Worm (Caenorhabditis elegans) whole organism, early embryonic: Measurements from ENCODE around the gene ost-1.
A peak's percentile ranks its signal among the peaks of the same experiment; 100 is the strongest.

Experiments
- B0310.2 ChIP-seq: sonication (generic microtip); optimal IDR thresholded peaks from 2 replicates; lab custom pipeline; 2016; ENCODE audit warnings: mild to moderate bottlenecking, missing genetic modification characterization, missing compliant biosample characterization
- F13C5.2 ChIP-seq: sonication (generic microtip); optimal IDR thresholded peaks from 2 replicates; lab custom pipeline; 2017; ENCODE audit warnings: mild to moderate bottlenecking, missing genetic modification characterization, inconsistent platforms, missing compliant biosample characterization
- aly-1 ChIP-seq: sonication (generic microtip); optimal IDR thresholded peaks from 2 replicates; lab custom pipeline; 2016; ENCODE audit warnings: missing genetic modification characterization, missing compliant biosample characterization
- ama-1 ChIP-seq: fragments of 150-350 bp; optimal IDR thresholded peaks from 2 replicates; lab custom pipeline; 2014
- ceh-13 ChIP-seq: fragments of 200-800 bp; sonication (Bioruptor generic); optimal IDR thresholded peaks from 2 replicates; lab custom pipeline; 2018; ENCODE audit warnings: mild to moderate bottlenecking, missing genetic modification characterization, missing compliant biosample characterization
- ceh-36 ChIP-seq: sonication (generic microtip); optimal IDR thresholded peaks from 2 replicates; lab custom pipeline; 2016; ENCODE audit warnings: missing genetic modification characterization, inconsistent platforms, missing compliant biosample characterization
- ets-7 ChIP-seq: sonication (generic microtip); optimal IDR thresholded peaks from 2 replicates; lab custom pipeline; 2016; ENCODE audit warnings: missing genotype, missing genetic modification characterization, missing compliant biosample characterization
- flt-1 ChIP-seq: fragments of 200-800 bp; sonication (Bioruptor generic); IDR thresholded peaks from 2 replicates; pipeline ENCODE4 v1.3.6; 2022; ENCODE audit warnings: missing genetic modification characterization, missing compliant biosample characterization
- hmbx-1 ChIP-seq: sonication (generic microtip); optimal IDR thresholded peaks from 2 replicates; lab custom pipeline; 2016; ENCODE audit warnings: mild to moderate bottlenecking, missing genetic modification characterization, missing compliant biosample characterization
- hmg-4 ChIP-seq: fragments of 200-800 bp; sonication (Bioruptor generic); optimal IDR thresholded peaks from 2 replicates; lab custom pipeline; 2018; ENCODE audit warnings: mild to moderate bottlenecking, missing genetic modification characterization, missing compliant biosample characterization
- hnd-1 ChIP-seq: sonication (generic microtip); optimal IDR thresholded peaks from 2 replicates; lab custom pipeline; 2016; ENCODE audit warnings: missing genetic modification characterization, missing compliant biosample characterization
- pes-1 ChIP-seq: fragments of 200-800 bp; sonication (Bioruptor generic); IDR thresholded peaks from 2 replicates; pipeline ENCODE4 v1.3.6; 2022; ENCODE audit warnings: missing genetic modification reagents, missing genetic modification characterization, missing compliant biosample characterization
- scrt-1 ChIP-seq: fragments of 200-800 bp; sonication (Bioruptor generic); IDR thresholded peaks from 2 replicates; pipeline ENCODE4 v1.3.6; 2022; ENCODE audit warnings: missing genetic modification characterization, missing compliant biosample characterization
- sea-1 ChIP-seq: fragments of 200-800 bp; sonication (Bioruptor generic); conservative IDR thresholded peaks from 2 replicates; pipeline ENCODE4 v1.3.6; 2022; ENCODE audit warnings: missing genetic modification characterization, missing compliant biosample characterization
- tbx-11 ChIP-seq: fragments of 200-800 bp; sonication (Bioruptor generic); IDR thresholded peaks from 2 replicates; pipeline ENCODE4 v1.3.6; 2022; ENCODE audit warnings: missing genetic modification characterization, missing compliant biosample characterization
- tbx-37 ChIP-seq: fragments of 200-800 bp; sonication (Bioruptor generic); conservative IDR thresholded peaks from 2 replicates; pipeline ENCODE4 v1.3.6; 2022; ENCODE audit warnings: missing genetic modification reagents, missing genetic modification characterization, missing compliant biosample characterization
- tra-4 ChIP-seq: sonication (generic microtip); optimal IDR thresholded peaks from 2 replicates; lab custom pipeline; 2017; ENCODE audit warnings: missing genetic modification characterization, missing compliant biosample characterization

ost-1 gene

DNA sequence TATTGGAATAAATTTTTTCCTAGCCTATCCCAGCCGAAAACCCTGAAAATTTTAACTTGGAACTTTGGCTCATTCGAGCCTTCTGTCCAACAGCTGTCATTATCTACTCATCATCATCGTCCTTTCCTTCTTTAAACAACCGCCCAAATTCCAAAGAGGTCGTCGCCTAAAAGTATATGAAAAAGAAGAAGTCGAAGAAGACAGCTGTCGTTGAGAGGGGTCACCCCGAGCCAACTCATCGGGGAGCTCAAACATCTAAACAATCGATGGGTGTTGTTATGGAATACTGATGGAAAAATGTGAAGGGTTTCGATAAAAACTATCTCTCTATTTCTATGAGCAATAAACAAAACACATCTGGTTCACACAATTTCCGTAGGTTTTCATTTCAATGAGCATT, 2.1 kb upstream of the ost-1 start:
- TF ChIP-seq scrt-1 (no peak), flt-1 (GFP tag; lab: Robert Waterston, UW) (no peak), tra-4 (no peak), B0310.2 (no peak), tbx-11 (no peak), F13C5.2 (tag; lab: Kevin White, UChicago) (no peak), ama-1 (lab: Kevin White, UChicago) (no peak), hmg-4 (GFP tag; lab: Kevin White, UChicago) (no peak)

DNA sequence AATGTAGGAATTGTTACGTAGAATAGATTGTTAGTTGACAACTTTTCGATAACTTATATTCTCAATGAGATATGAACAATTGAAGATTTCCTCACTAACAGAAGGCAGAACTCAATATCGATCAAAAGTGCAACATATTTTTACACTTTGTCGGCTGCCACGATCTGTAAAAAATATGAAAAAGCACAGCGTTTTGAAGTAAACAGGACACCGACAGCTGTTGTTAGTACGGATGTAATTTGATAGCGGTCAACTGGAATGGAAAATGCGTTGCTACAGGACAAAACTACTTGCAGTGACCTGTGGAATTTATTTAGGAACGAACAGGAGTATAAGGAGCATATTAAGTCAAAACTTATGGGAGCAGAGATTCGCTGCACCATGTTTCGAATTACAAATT, 1.2 kb upstream of the ost-1 start:
- TF ChIP-seq scrt-1 (no peak), B0310.2 (no peak), aly-1 (tag; lab: Kevin White, UChicago) (no peak), sea-1 (no peak)

ce11 chrIV:1108030-1108429, 834 bp downstream of the ost-1 start:
- TF ChIP-seq F13C5.2 (tag; lab: Kevin White, UChicago) (peak; percentile 7), B0310.2 (no peak), pes-1 (GFP tag; lab: Robert Waterston, UW) (0 out of 2 replicates have a peak, but pooled peaks have one; percentile 4)

ce11 chrIV:1110999-1111398, 3.8 kb downstream of the ost-1 start:
- no peak for TF ChIP-seq tbx-11
- TF ChIP-seq tra-4 = no peak
- TF ChIP-seq sea-1 = no peak
- no peak for TF ChIP-seq B0310.2
- no peak for TF ChIP-seq ceh-13 (GFP tag; lab: Kevin White, UChicago)
- TF ChIP-seq hnd-1 (tag; lab: Kevin White, UChicago) = no peak
- no peak for TF ChIP-seq ceh-36
- TF ChIP-seq scrt-1 = no peak
- TF ChIP-seq flt-1 (GFP tag; lab: Robert Waterston, UW) = no peak
- no peak for TF ChIP-seq F13C5.2 (tag; lab: Kevin White, UChicago)
- TF ChIP-seq ets-7 (tag; lab: Kevin White, UChicago) = no peak
- no peak for TF ChIP-seq hmbx-1 (tag; lab: Kevin White, UChicago)

ce11 chrIV:1113638-1114037, 6.4 kb downstream of the ost-1 start, which contains the start of gene srx-14:
srx-14 (minus strand) TSS chrIV:1113738.
- TF ChIP-seq ceh-36 (no peak), hmg-4 (GFP tag; lab: Kevin White, UChicago) (no peak), ets-7 (tag; lab: Kevin White, UChicago) (no peak), ceh-13 (GFP tag; lab: Kevin White, UChicago) (no peak), pes-1 (GFP tag; lab: Robert Waterston, UW) (no peak), tbx-37 (GFP tag; lab: Robert Waterston, UW) (no peak), tbx-11 (no peak), flt-1 (GFP tag; lab: Robert Waterston, UW) (no peak), ama-1 (lab: Kevin White, UChicago) (no peak), hnd-1 (tag; lab: Kevin White, UChicago) (no peak)

ce11 chrIV:1118566-1118965, 11.4 kb downstream of the ost-1 start, which contains the start of gene srx-13:
srx-13 (minus strand) TSS chrIV:1118666.
- TF ChIP-seq hmg-4 (GFP tag; lab: Kevin White, UChicago) (no peak), flt-1 (GFP tag; lab: Robert Waterston, UW) (no peak), sea-1 (no peak), hnd-1 (tag; lab: Kevin White, UChicago) (no peak)

DNA sequence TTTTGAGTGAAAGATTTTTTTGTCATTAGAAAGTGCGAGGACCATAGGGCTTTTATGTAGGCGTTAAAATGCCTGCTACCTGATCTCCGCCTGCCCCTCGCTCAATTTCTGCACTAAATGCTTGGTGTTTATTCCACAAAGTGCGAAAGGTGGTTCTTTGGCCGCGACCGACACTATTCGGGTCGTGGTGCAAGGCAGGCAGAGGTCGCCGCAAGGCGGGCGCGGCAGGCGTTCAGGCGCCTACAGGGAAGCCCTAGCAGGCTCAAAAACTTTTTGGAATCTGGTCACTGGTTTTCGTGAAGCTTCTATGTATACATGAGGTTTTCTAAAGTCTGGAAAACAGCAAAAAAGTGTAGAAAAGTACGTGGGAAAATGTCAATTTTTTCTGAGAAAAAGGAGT, 13.7 kb downstream of the ost-1 start:
- no peak for TF ChIP-seq ets-7 (tag; lab: Kevin White, UChicago)
- TF ChIP-seq tbx-11 = no peak
- no peak for TF ChIP-seq tra-4
- no peak for TF ChIP-seq pes-1 (GFP tag; lab: Robert Waterston, UW)
- no peak for TF ChIP-seq aly-1 (tag; lab: Kevin White, UChicago)
- TF ChIP-seq hmg-4 (GFP tag; lab: Kevin White, UChicago) = no peak
- no peak for TF ChIP-seq flt-1 (GFP tag; lab: Robert Waterston, UW)
- no peak for TF ChIP-seq ceh-13 (GFP tag; lab: Kevin White, UChicago)
- TF ChIP-seq tbx-37 (GFP tag; lab: Robert Waterston, UW) = no peak

DNA sequence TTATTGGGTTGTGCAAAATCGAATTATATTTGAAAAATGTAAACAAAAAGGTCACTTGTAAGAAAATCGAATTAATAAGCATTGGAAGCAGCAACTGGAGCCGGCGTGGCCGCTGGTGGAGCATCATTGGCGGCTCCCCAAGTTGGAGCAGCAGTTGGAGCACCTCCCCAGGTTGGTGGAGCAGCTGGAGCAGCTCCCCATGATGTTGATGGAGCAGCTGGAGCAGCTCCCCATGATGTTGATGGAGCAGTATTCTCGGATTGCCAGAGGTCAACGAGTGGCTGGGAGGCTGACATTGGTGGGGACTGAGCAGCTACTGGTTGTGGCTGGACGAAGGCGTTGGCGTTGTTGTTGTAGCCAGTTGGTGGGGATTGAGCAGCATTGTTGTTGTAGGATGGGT, 14.3 kb downstream of the ost-1 start:
- TF ChIP-seq scrt-1 (no peak), ama-1 (lab: Kevin White, UChicago) (no peak), sea-1 (no peak), hnd-1 (tag; lab: Kevin White, UChicago) (no peak), tbx-37 (GFP tag; lab: Robert Waterston, UW) (no peak), tra-4 (no peak), aly-1 (tag; lab: Kevin White, UChicago) (no peak), pes-1 (GFP tag; lab: Robert Waterston, UW) (no peak), tbx-11 (no peak), ceh-13 (GFP tag; lab: Kevin White, UChicago) (no peak), ceh-36 (no peak), hmbx-1 (tag; lab: Kevin White, UChicago) (no peak)

ce11 chrIV:1123357-1123756, 16.2 kb downstream of the ost-1 start:
- no peak for TF ChIP-seq aly-1 (tag; lab: Kevin White, UChicago)
- TF ChIP-seq ceh-13 (GFP tag; lab: Kevin White, UChicago) = no peak
- TF ChIP-seq tbx-11 = no peak
- TF ChIP-seq sea-1 = no peak
- no peak for TF ChIP-seq hmg-4 (GFP tag; lab: Kevin White, UChicago)
- no peak for TF ChIP-seq flt-1 (GFP tag; lab: Robert Waterston, UW)
- TF ChIP-seq F13C5.2 (tag; lab: Kevin White, UChicago) = no peak
- TF ChIP-seq hmbx-1 (tag; lab: Kevin White, UChicago) = no peak
- no peak for TF ChIP-seq B0310.2
- no peak for TF ChIP-seq tra-4
- TF ChIP-seq ceh-36 = no peak
- TF ChIP-seq scrt-1 = no peak
- no peak for TF ChIP-seq tbx-37 (GFP tag; lab: Robert Waterston, UW)
- TF ChIP-seq ama-1 (lab: Kevin White, UChicago) = no peak
